Worm (Caenorhabditis elegans) whole organism, L1 larva: Measurements from ENCODE around the gene his-35.
A peak's percentile ranks its signal among the peaks of the same experiment; 100 is the strongest.

Experiments
- C04F5.9 ChIP-seq: sonication (generic microtip); optimal IDR thresholded peaks from 2 replicates; lab custom pipeline; 2016; ENCODE audit warnings: missing genetic modification characterization, missing compliant biosample characterization
- C16A3.4 ChIP-seq: fragments of 150-350 bp; optimal IDR thresholded peaks from 2 replicates; lab custom pipeline; 2014; ENCODE audit warnings: missing biosample characterization, missing genetic modification characterization
- C34B4.2 ChIP-seq: sonication (generic microtip); optimal IDR thresholded peaks from 2 replicates; lab custom pipeline; 2017; ENCODE audit warnings: mild to moderate bottlenecking, missing genetic modification characterization, missing compliant biosample characterization
- F16B12.6 ChIP-seq: fragments of 150-350 bp; optimal IDR thresholded peaks from 2 replicates; lab custom pipeline; 2014; ENCODE audit warnings: missing biosample characterization, missing genetic modification characterization
- alr-1 ChIP-seq: fragments of 200-800 bp; sonication (Bioruptor generic); optimal IDR thresholded peaks from 2 replicates; lab custom pipeline; 2018; ENCODE audit warnings: borderline replicate concordance, mild to moderate bottlenecking, missing genetic modification characterization, missing compliant biosample characterization
- aly-2 ChIP-seq: fragments of 150-350 bp; optimal IDR thresholded peaks from 2 replicates; lab custom pipeline; 2014; ENCODE audit warnings: missing biosample characterization, missing genetic modification characterization
- blmp-1 ChIP-seq: fragments of 150-350 bp; optimal IDR thresholded peaks from 2 replicates; lab custom pipeline; 2014; ENCODE audit warnings: missing biosample characterization, missing genetic modification characterization
- ceh-82 ChIP-seq, 3 experiments: fragments of 150-350 bp in 1 of 3; sonication (generic microtip) in 2 of 3; optimal IDR thresholded peaks; 2 replicates each; lab custom pipeline; 2014 to 2017; ENCODE audit warnings: missing biosample characterization in 3 of 3, missing genetic modification characterization in 3 of 3
- ces-1 ChIP-seq: fragments of 150-350 bp; optimal IDR thresholded peaks from 2 replicates; lab custom pipeline; 2014; ENCODE audit warnings: missing biosample characterization, missing genetic modification reagents, missing genetic modification characterization
- dpl-1 ChIP-seq, 3 experiments: fragments of 150-350 bp in 2 of 3; sonication (generic microtip) in 1 of 3; optimal IDR thresholded peaks; 2 replicates each; lab custom pipeline; 2014 to 2017; ENCODE audit warnings: missing biosample characterization in 3 of 3, missing genetic modification characterization in 3 of 3, missing genetic modification reagents in 3 of 3
- dsc-1 ChIP-seq: sonication (generic microtip); optimal IDR thresholded peaks from 2 replicates; lab custom pipeline; 2016; ENCODE audit warnings: mild to moderate bottlenecking, missing genetic modification characterization, missing compliant biosample characterization
- efl-1 ChIP-seq, 4 experiments: fragments of 150-350 bp; optimal IDR thresholded peaks in 3 of 4; peaks in 1 of 4; 1 replicate in 1 of 4; 2 replicates in 3 of 4; lab custom pipeline; 2014; ENCODE audit warnings: missing biosample characterization in 2 of 4, missing genetic modification characterization in 2 of 4, missing genetic modification reagents in 2 of 4
- egl-27 ChIP-seq, 2 experiments: fragments of 150-350 bp in 1 of 2; sonication (generic microtip); optimal IDR thresholded peaks; 3 replicates each; lab custom pipeline; 2017 to 2018; ENCODE audit warnings: missing biosample characterization in 2 of 2, missing genetic modification characterization in 2 of 2, missing genetic modification reagents in 2 of 2
- elt-2 ChIP-seq: sonication (generic microtip); optimal IDR thresholded peaks from 2 replicates; lab custom pipeline; 2016; ENCODE audit warnings: missing genetic modification characterization, mild to moderate bottlenecking, inconsistent platforms, missing compliant biosample characterization, missing genetic modification reagents
- elt-3 ChIP-seq, 6 experiments: fragments of 150-350 bp in 1 of 6; sonication (generic microtip); optimal IDR thresholded peaks; 2 replicates each; lab custom pipeline; 2017 to 2018; ENCODE audit warnings: missing biosample characterization in 6 of 6, missing genetic modification characterization in 6 of 6, inconsistent platforms in 1 of 6
- fkh-10 ChIP-seq: sonication (generic microtip); optimal IDR thresholded peaks from 2 replicates; lab custom pipeline; 2017; ENCODE audit warnings: missing biosample characterization, missing genetic modification reagents, missing genetic modification characterization
- fos-1 ChIP-seq: fragments of 150-350 bp; optimal IDR thresholded peaks from 2 replicates; lab custom pipeline; 2014; ENCODE audit warnings: missing biosample characterization, missing genetic modification characterization
- grh-1 ChIP-seq: fragments of 200-800 bp; sonication (Bioruptor generic); IDR thresholded peaks from 2 replicates; pipeline ENCODE4 v1.3.6; 2022; ENCODE audit warnings: missing genetic modification reagents, missing genetic modification characterization, missing compliant biosample characterization
- hlh-17 ChIP-seq: fragments of 200-800 bp; sonication (Bioruptor generic); optimal IDR thresholded peaks from 2 replicates; lab custom pipeline; 2018; ENCODE audit warnings: missing genetic modification characterization, mild to moderate bottlenecking, missing compliant biosample characterization, moderate library complexity, borderline replicate concordance
- hlh-4 ChIP-seq: sonication (generic microtip); optimal IDR thresholded peaks from 2 replicates; lab custom pipeline; 2016; ENCODE audit warnings: mild to moderate bottlenecking, missing genetic modification characterization, missing compliant biosample characterization
- hpl-2 ChIP-seq: fragments of 150-350 bp; optimal IDR thresholded peaks from 2 replicates; lab custom pipeline; 2014; ENCODE audit warnings: missing biosample characterization, missing genetic modification reagents, missing genetic modification characterization
- isw-1 ChIP-seq: fragments of 200-800 bp; sonication (Bioruptor generic); IDR thresholded peaks from 2 replicates; pipeline ENCODE4 v1.3.6; 2022; ENCODE audit warnings: missing genetic modification characterization, missing compliant biosample characterization
- lin-13 ChIP-seq: fragments of 150-350 bp; optimal IDR thresholded peaks from 2 replicates; lab custom pipeline; 2014; ENCODE audit warnings: missing biosample characterization, missing genetic modification reagents, missing genetic modification characterization
- lin-14 ChIP-seq: fragments of 200-800 bp; sonication (Bioruptor generic); optimal IDR thresholded peaks from 2 replicates; lab custom pipeline; 2018; ENCODE audit warnings: mild to moderate bottlenecking, missing genetic modification characterization, moderate library complexity, missing compliant biosample characterization
- lin-35 ChIP-seq, 2 experiments: fragments of 150-350 bp; optimal IDR thresholded peaks; 2 replicates each; lab custom pipeline; 2014; ENCODE audit warnings: missing biosample characterization in 2 of 2, missing genetic modification characterization in 2 of 2, missing genetic modification reagents in 2 of 2
- lin-39 ChIP-seq: fragments of 150-350 bp; optimal IDR thresholded peaks from 2 replicates; lab custom pipeline; 2014; ENCODE audit warnings: missing biosample characterization, missing genetic modification reagents, missing genetic modification characterization
- lir-3 ChIP-seq: sonication (generic microtip); optimal IDR thresholded peaks from 2 replicates; lab custom pipeline; 2016; ENCODE audit warnings: mild to moderate bottlenecking, missing genetic modification characterization, moderate library complexity, missing compliant biosample characterization; ENCODE audit not compliant: poor library complexity
- lsy-2 ChIP-seq, 2 experiments: fragments of 150-350 bp; optimal IDR thresholded peaks; 2 replicates each; lab custom pipeline; 2014; ENCODE audit warnings: missing biosample characterization in 2 of 2, missing genetic modification characterization in 2 of 2
- mab-9 ChIP-seq: fragments of 200-800 bp; sonication (Bioruptor generic); IDR thresholded peaks from 2 replicates; pipeline ENCODE4 v1.3.6; 2022; ENCODE audit warnings: missing genetic modification reagents, missing genetic modification characterization, missing compliant biosample characterization
- mdl-1 ChIP-seq, 2 experiments: fragments of 150-350 bp; optimal IDR thresholded peaks; 2 replicates each; lab custom pipeline; 2014 to 2017; ENCODE audit warnings: missing biosample characterization in 2 of 2, missing genetic modification characterization in 2 of 2, inconsistent platforms in 1 of 2
- mef-2 ChIP-seq: fragments of 150-350 bp; optimal IDR thresholded peaks from 2 replicates; lab custom pipeline; 2014; ENCODE audit warnings: missing biosample characterization, missing genetic modification characterization
- mep-1 ChIP-seq: fragments of 150-350 bp; optimal IDR thresholded peaks from 2 replicates; lab custom pipeline; 2014; ENCODE audit warnings: missing biosample characterization, missing genetic modification characterization
- nhr-12 ChIP-seq: sonication (generic microtip); optimal IDR thresholded peaks from 2 replicates; lab custom pipeline; 2017; ENCODE audit warnings: missing biosample characterization, missing genetic modification characterization
- nhr-19 ChIP-seq: fragments of 200-800 bp; sonication (Bioruptor generic); conservative IDR thresholded peaks from 2 replicates; pipeline ENCODE4 v1.3.6; 2022; ENCODE audit warnings: missing genetic modification characterization, missing compliant biosample characterization
- nhr-77 ChIP-seq: fragments of 150-350 bp; optimal IDR thresholded peaks from 2 replicates; lab custom pipeline; 2014; ENCODE audit warnings: missing biosample characterization, missing genetic modification characterization
- nhr-84 ChIP-seq: sonication (generic microtip); optimal IDR thresholded peaks from 2 replicates; lab custom pipeline; 2017; ENCODE audit warnings: missing biosample characterization, missing genetic modification characterization
- nhr-90 ChIP-seq: sonication (generic microtip); optimal IDR thresholded peaks from 2 replicates; lab custom pipeline; 2016; ENCODE audit warnings: mild to moderate bottlenecking, missing genetic modification characterization, missing compliant biosample characterization; ENCODE audit not compliant: poor library complexity
- pag-3 ChIP-seq: sonication (generic microtip); optimal IDR thresholded peaks from 2 replicates; lab custom pipeline; 2017; ENCODE audit warnings: missing genetic modification characterization, mild to moderate bottlenecking, missing compliant biosample characterization, antibody characterized with exemption, borderline replicate concordance; ENCODE audit not compliant: insufficient read depth
- pqm-1 ChIP-seq: sonication (generic microtip); optimal IDR thresholded peaks from 3 replicates; lab custom pipeline; 2017; ENCODE audit warnings: missing biosample characterization, missing genetic modification characterization
- skn-1 ChIP-seq: fragments of 150-350 bp; optimal IDR thresholded peaks from 2 replicates; lab custom pipeline; 2014; ENCODE audit warnings: missing biosample characterization, missing genetic modification characterization
- snu-23 ChIP-seq: sonication (generic microtip); optimal IDR thresholded peaks from 2 replicates; lab custom pipeline; 2016; ENCODE audit warnings: missing genetic modification characterization, missing compliant biosample characterization
- sox-4 ChIP-seq: sonication (generic microtip); optimal IDR thresholded peaks from 2 replicates; lab custom pipeline; 2016; ENCODE audit warnings: missing genetic modification characterization, missing compliant biosample characterization
- sptf-1 ChIP-seq: fragments of 150-350 bp; optimal IDR thresholded peaks from 2 replicates; lab custom pipeline; 2014; ENCODE audit warnings: missing biosample characterization, missing genetic modification characterization
- sup-37 ChIP-seq: fragments of 200-800 bp; sonication (Bioruptor generic); optimal IDR thresholded peaks from 2 replicates; lab custom pipeline; 2018; ENCODE audit warnings: mild to moderate bottlenecking, missing genetic modification characterization, missing compliant biosample characterization
- swsn-7 ChIP-seq: sonication (generic microtip); optimal IDR thresholded peaks from 2 replicates; lab custom pipeline; 2016; ENCODE audit warnings: missing genetic modification characterization, missing compliant biosample characterization
- tbx-2 ChIP-seq: sonication (generic microtip); optimal IDR thresholded peaks from 2 replicates; lab custom pipeline; 2016; ENCODE audit warnings: missing genetic modification characterization, missing compliant biosample characterization
- tlp-1 ChIP-seq: fragments of 150-350 bp; optimal IDR thresholded peaks from 2 replicates; lab custom pipeline; 2014; ENCODE audit warnings: missing biosample characterization, missing genetic modification characterization
- unc-130 ChIP-seq: fragments of 150-350 bp; optimal IDR thresholded peaks from 2 replicates; lab custom pipeline; 2017; ENCODE audit warnings: missing biosample characterization, missing genetic modification characterization, inconsistent platforms
- xbp-1 ChIP-seq: sonication (generic microtip); optimal IDR thresholded peaks from 2 replicates; lab custom pipeline; 2016; ENCODE audit warnings: missing genetic modification characterization, missing compliant biosample characterization
- zag-1 ChIP-seq: fragments of 150-350 bp; optimal IDR thresholded peaks from 2 replicates; lab custom pipeline; 2014; ENCODE audit warnings: missing biosample characterization, missing genetic modification characterization
- ztf-11 ChIP-seq, 2 experiments: sonication (generic microtip); optimal IDR thresholded peaks; 2 replicates each; lab custom pipeline; 2016 to 2017; ENCODE audit warnings: missing genetic modification characterization in 2 of 2, missing biosample characterization in 1 of 2, missing compliant biosample characterization in 1 of 2

his-35 gene

ce11 chrV:9545238-9545709 is at the start of gene his-35, which contains the start of gene his-41:
Gene his-35 (minus strand): TSS chrV:9545288.
Gene his-41 (plus strand): TSS chrV:9545536.
- TF ChIP-seq C16A3.4 (no peak), blmp-1 (no peak), fkh-10 (GFP tag; lab: Kevin White, UChicago) (peak; percentile 8), aly-2 (tag; lab: Kevin White, UChicago) (no peak), swsn-7 (tag; lab: Kevin White, UChicago) (peak; percentile 74), tlp-1 (tag; lab: Kevin White, UChicago) (no peak), sptf-1 (tag; lab: Kevin White, UChicago) (no peak), mep-1 (tag; lab: Kevin White, UChicago) (peak; percentile 32), lin-39 (tag; lab: Kevin White, UChicago) (no peak), elt-3 (tag; optimal IDR thresholded peaks at IDR 0.05; lab: Kevin White, UChicago) (no peak), C34B4.2 (no peak), ces-1 (no peak), pqm-1 (tag; lab: Kevin White, UChicago) (no peak), F16B12.6 (tag; lab: Kevin White, UChicago) (peak; percentile 28), nhr-12 (no peak), mef-2 (no peak), xbp-1 (tag; lab: Kevin White, UChicago) (peak; percentile 74), hlh-4 (no peak), lsy-2 (tag; optimal IDR thresholded peaks at IDR 0.05; lab: Kevin White, UChicago) (peak; percentile 33 to 47), pag-3 (tag; lab: Kevin White, UChicago) (no peak), dsc-1 (tag; lab: Kevin White, UChicago) (peak; percentile 83), tbx-2 (tag; lab: Kevin White, UChicago) (peak; percentile 69), hlh-17 (no peak), isw-1 (GFP tag; lab: Robert Waterston, UW) (peak; percentile 31; the same call in 1 of the 2 replicates), C04F5.9 (no peak), ztf-11 (tag; optimal IDR thresholded peaks at IDR 0.05; lab: Kevin White, UChicago) (peak in 1 of 2 experiments; percentile 43), lin-13 (GFP tag; lab: Kevin White, UChicago) (no peak), grh-1 (GFP tag; lab: Robert Waterston, UW) (0 out of 2 replicates have a peak, but pooled peaks have one; percentile 14), nhr-19 (GFP tag; lab: Robert Waterston, UW) (peak; percentile 67), egl-27 (tag; optimal IDR thresholded peaks at IDR 0.05; lab: Kevin White, UChicago) (no peak), mab-9 (GFP tag; lab: Robert Waterston, UW) (peak; percentile 45; the same call in 1 of the 2 replicates), elt-2 (tag; lab: Kevin White, UChicago) (no peak), dpl-1 (GFP tag; optimal IDR thresholded peaks at IDR 0.05; lab: Kevin White, UChicago) (peak; percentile 9 to 45 (median 43)), zag-1 (tag; lab: Kevin White, UChicago) (no peak), lin-35 (GFP tag; optimal IDR thresholded peaks at IDR 0.05; lab: Kevin White, UChicago) (peak; percentile 22 to 57), nhr-77 (peak; percentile 23), snu-23 (GFP tag; lab: Kevin White, UChicago) (peak; percentile 75), sup-37 (peak; percentile 16), nhr-90 (tag; lab: Kevin White, UChicago) (peak; percentile 45), mdl-1 (tag; optimal IDR thresholded peaks at IDR 0.05; lab: Kevin White, UChicago) (peak in 1 of 2 experiments; percentile 39), unc-130 (tag; lab: Kevin White, UChicago) (peak; percentile 3), hpl-2 (no peak), efl-1 (optimal IDR thresholded peaks at IDR 0.05; lab: Kevin White, UChicago) (peak; percentile 60 to 63), efl-1 (GFP tag; optimal IDR thresholded peaks at IDR 0.05 in 1 of 2; lab: Kevin White, UChicago) (peak; percentile 53 to 93), sox-4 (tag; lab: Kevin White, UChicago) (no peak), nhr-84 (no peak), fos-1 (tag; lab: Kevin White, UChicago) (peak; percentile 24), lir-3 (no peak), skn-1 (tag; lab: Kevin White, UChicago) (peak; percentile 77), lin-14 (GFP tag; lab: Kevin White, UChicago) (peak; percentile 75), alr-1 (tag; lab: Kevin White, UChicago) (no peak), ceh-82 (tag; optimal IDR thresholded peaks at IDR 0.05; lab: Kevin White, UChicago) (peak; percentile 41 to 57 (median 54))
